Worm (Caenorhabditis elegans): ENCODE measurements around the gene F59B2.9.

The F59B2.9 gene

DNA sequence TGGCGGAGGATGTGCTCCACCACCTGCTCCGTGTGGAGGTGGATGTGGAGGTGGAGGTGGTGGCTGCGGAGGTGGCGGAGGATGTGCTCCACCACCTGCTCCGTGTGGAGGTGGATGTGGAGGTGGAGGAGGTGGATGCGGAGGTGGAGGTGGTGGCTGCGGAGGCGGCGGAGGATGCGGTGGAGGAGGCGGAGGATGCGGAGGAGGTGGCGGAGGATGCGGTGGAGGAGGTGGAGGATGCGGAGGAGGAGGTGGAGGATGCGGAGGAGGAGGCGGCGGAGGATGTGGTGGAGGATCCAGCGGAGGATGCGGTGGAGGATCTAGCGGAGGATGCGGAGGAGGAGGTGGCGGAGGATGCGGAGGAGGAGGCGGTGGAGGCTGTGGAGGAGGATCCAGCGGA lies 49.7 kb downstream of the F59B2.9 start:
- TF ChIP-seq unc-55 (GFP tag; optimal IDR thresholded peaks at IDR 0.05) (no peak), ceh-6 (GFP tag; optimal IDR thresholded peaks at IDR 0.05) (no peak), nhr-11 (tag; optimal IDR thresholded peaks at IDR 0.05) (no peak), hlh-6 (tag; optimal IDR thresholded peaks at IDR 0.05) (no peak), ztf-16 (tag; optimal IDR thresholded peaks at IDR 0.05) (no peak), pax-1 (tag; optimal IDR thresholded peaks at IDR 0.05) (no peak), unc-42 (tag; optimal IDR thresholded peaks at IDR 0.05) (no peak), lim-6 (tag; optimal IDR thresholded peaks at IDR 0.05) (no peak), nfya-1 (tag; optimal IDR thresholded peaks at IDR 0.05) (no peak), tbx-2 (tag; optimal IDR thresholded peaks at IDR 0.05) (no peak), nhr-232 (tag; optimal IDR thresholded peaks at IDR 0.05) (no peak), hlh-8 (tag; optimal IDR thresholded peaks at IDR 0.05) (no peak), T23F11.4 (GFP tag; optimal IDR thresholded peaks at IDR 0.05) (no peak), dmd-4 (tag; optimal IDR thresholded peaks at IDR 0.05; ENCODE audit: borderline replicate concordance) (no peak), mec-3 (tag; optimal IDR thresholded peaks at IDR 0.05; ENCODE audit: borderline replicate concordance) (no peak)

DNA sequence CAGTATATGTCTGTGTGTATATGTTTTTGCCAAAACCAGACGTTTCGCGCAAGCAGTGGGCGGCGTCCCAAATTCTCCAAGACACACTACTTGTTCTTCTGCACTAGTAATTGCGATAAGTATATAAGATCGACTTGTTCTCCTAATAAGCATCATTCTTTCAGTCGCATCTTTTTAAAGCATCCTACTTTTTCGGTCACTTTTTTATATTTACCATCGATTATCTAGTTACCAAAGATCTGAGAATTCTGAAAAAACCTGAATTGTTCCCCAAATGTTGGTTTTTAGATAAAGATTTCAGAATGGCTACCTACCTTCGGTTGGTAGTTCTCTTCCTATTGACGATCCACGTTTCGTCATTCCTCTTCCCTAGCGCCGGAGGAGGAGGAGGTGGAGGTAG lies 50.2 kb downstream of the F59B2.9 start, which contains the start of gene grl-25:
Gene grl-25 (plus strand): TSS at position 301 of the 400 bp plus-strand sequence.
- TF ChIP-seq C08G9.2 (tag; optimal IDR thresholded peaks at IDR 0.05): no peak
- no peak for TF ChIP-seq hlh-15 (tag; optimal IDR thresholded peaks at IDR 0.05)
- TF ChIP-seq ceh-30 (tag; optimal IDR thresholded peaks at IDR 0.05): no peak
- no peak for TF ChIP-seq ceh-18 (tag; optimal IDR thresholded peaks at IDR 0.05)
- no peak for TF ChIP-seq pag-3 (tag; optimal IDR thresholded peaks at IDR 0.05; ENCODE audit: borderline replicate concordance)
- no peak for TF ChIP-seq pros-1 (tag; optimal IDR thresholded peaks at IDR 0.05)
